Fruit fly (Drosophila melanogaster) whole organism, embryonic: ENCODE data around the gene CG6481.

ENCODE experiments used
- CG10321 ChIP-seq: fragments of 200-800 bp; sonication (Bioruptor generic); IDR thresholded peaks from 2 replicates; pipeline ENCODE4 v1.3.6; 2022; ENCODE audit warnings: missing biosample characterization, missing genetic modification characterization
- CG10979 ChIP-seq: fragments of 200-800 bp; sonication (Bioruptor generic); optimal IDR thresholded peaks from 2 replicates; lab custom pipeline; 2018; ENCODE audit warnings: missing biosample characterization, mild to moderate bottlenecking, missing genetic modification characterization, moderate library complexity
- CG12155 ChIP-seq: fragments of 200-800 bp; sonication (Bioruptor generic); optimal IDR thresholded peaks from 3 replicates; lab custom pipeline; 2016; ENCODE audit warnings: missing biosample characterization, missing genetic modification characterization
- CG12219 ChIP-seq: fragments of 200-800 bp; sonication (Bioruptor generic); optimal IDR thresholded peaks from 3 replicates; lab custom pipeline; 2018; ENCODE audit warnings: missing biosample characterization, mild to moderate bottlenecking, missing genetic modification characterization
- CG12659 ChIP-seq: fragments of 200-800 bp; sonication (Bioruptor generic); optimal IDR thresholded peaks from 3 replicates; lab custom pipeline; 2017; ENCODE audit warnings: mild to moderate bottlenecking, missing biosample characterization, missing genetic modification reagents, missing genetic modification characterization
- CG13296 ChIP-seq: fragments of 200-800 bp; sonication (Bioruptor generic); optimal IDR thresholded peaks from 3 replicates; lab custom pipeline; 2018; ENCODE audit warnings: missing biosample characterization, mild to moderate bottlenecking, missing genetic modification characterization
- CG13424 ChIP-seq: fragments of 200-800 bp; sonication (Bioruptor generic); optimal IDR thresholded peaks from 2 replicates; lab custom pipeline; 2019; ENCODE audit warnings: missing biosample characterization, mild to moderate bottlenecking, missing genetic modification characterization, moderate library complexity
- CG1602 ChIP-seq: fragments of 200-800 bp; sonication (Bioruptor generic); optimal IDR thresholded peaks from 3 replicates; lab custom pipeline; 2016; ENCODE audit warnings: missing biosample characterization, missing genetic modification characterization
- CG17385 ChIP-seq: fragments of 200-800 bp; sonication (Bioruptor generic); optimal IDR thresholded peaks from 3 replicates; lab custom pipeline; 2018; ENCODE audit warnings: missing biosample characterization, mild to moderate bottlenecking, missing genetic modification characterization
- CG17612 ChIP-seq: fragments of 200-800 bp; sonication (Bioruptor generic); IDR thresholded peaks from 2 replicates; pipeline ENCODE4 v1.3.6; 2022; ENCODE audit warnings: missing biosample characterization, missing genetic modification characterization
- CG17802 ChIP-seq: fragments of 200-800 bp; sonication (Bioruptor generic); optimal IDR thresholded peaks from 2 replicates; lab custom pipeline; 2018; ENCODE audit warnings: missing biosample characterization, mild to moderate bottlenecking, missing genetic modification characterization, moderate library complexity
- CG1832 ChIP-seq: fragments of 200-800 bp; sonication (Bioruptor generic); optimal IDR thresholded peaks from 2 replicates; lab custom pipeline; 2017; ENCODE audit warnings: missing biosample characterization, mild to moderate bottlenecking, missing genetic modification characterization, inconsistent platforms
- CG3163 ChIP-seq: fragments of 200-800 bp; sonication (Bioruptor generic); optimal IDR thresholded peaks from 3 replicates; lab custom pipeline; 2016; ENCODE audit warnings: missing biosample characterization, missing genetic modification characterization
- CG43689 ChIP-seq: fragments of 200-800 bp; sonication (Bioruptor generic); IDR thresholded peaks from 2 replicates; pipeline ENCODE4 v1.3.6; 2022; ENCODE audit warnings: missing biosample characterization, missing genetic modification characterization
- CG6765 ChIP-seq: fragments of 200-800 bp; sonication (Bioruptor generic); optimal IDR thresholded peaks from 3 replicates; lab custom pipeline; 2017; ENCODE audit warnings: missing biosample characterization, mild to moderate bottlenecking, missing genetic modification characterization
- CG6854 ChIP-seq: fragments of 200-800 bp; sonication (Bioruptor generic); optimal IDR thresholded peaks from 3 replicates; lab custom pipeline; 2017; ENCODE audit warnings: missing biosample characterization, mild to moderate bottlenecking, missing genetic modification characterization
- CG8089 ChIP-seq: fragments of 200-800 bp; sonication (Bioruptor generic); optimal IDR thresholded peaks from 3 replicates; lab custom pipeline; 2016; ENCODE audit warnings: missing biosample characterization, missing genetic modification characterization
- CG8765 ChIP-seq: fragments of 200-800 bp; sonication (Bioruptor generic); IDR thresholded peaks from 2 replicates; pipeline ENCODE4 v1.3.6; 2022; ENCODE audit warnings: missing biosample characterization, missing genetic modification characterization
- CG8944 ChIP-seq: fragments of 200-800 bp; sonication (Bioruptor generic); optimal IDR thresholded peaks from 3 replicates; lab custom pipeline; 2016; ENCODE audit warnings: missing biosample characterization, missing genetic modification characterization
- Chrac-16 ChIP-seq: fragments of 200-800 bp; sonication (Bioruptor generic); optimal IDR thresholded peaks from 3 replicates; lab custom pipeline; 2016; ENCODE audit warnings: missing biosample characterization, missing genetic modification characterization
- CkIIα-i1 ChIP-seq: fragments of 200-800 bp; sonication (Bioruptor generic); IDR thresholded peaks from 2 replicates; pipeline ENCODE4 v1.3.6; 2022; ENCODE audit warnings: missing biosample characterization, missing genetic modification characterization
- D ChIP-seq, 2 experiments: fragments of 200-800 bp in 1 of 2; fragments of >200 bp in 1 of 2; sonication (Bioruptor generic) in 1 of 2; optimal IDR thresholded peaks; 2 replicates in 1 of 2; 3 replicates in 1 of 2; lab custom pipeline; 2017; ENCODE audit warnings: mild to moderate bottlenecking in 1 of 2, missing biosample characterization in 1 of 2, missing genetic modification characterization in 1 of 2, missing genetic modification reagents in 1 of 2
- Fer3 ChIP-seq: fragments of 200-800 bp; sonication (Bioruptor generic); optimal IDR thresholded peaks from 2 replicates; lab custom pipeline; 2018; ENCODE audit warnings: missing biosample characterization, mild to moderate bottlenecking, missing genetic modification characterization, moderate library complexity
- H15 ChIP-seq: fragments of 200-800 bp; sonication (Bioruptor generic); IDR thresholded peaks from 3 replicates; pipeline ENCODE4 v1.3.6; 2022; ENCODE audit warnings: missing biosample characterization, missing genetic modification characterization
- HHEX ChIP-seq: fragments of 200-800 bp; sonication (Bioruptor generic); optimal IDR thresholded peaks from 3 replicates; lab custom pipeline; 2017; ENCODE audit warnings: missing biosample characterization, mild to moderate bottlenecking, missing genetic modification characterization, missing genetic modification reagents
- HLH3B ChIP-seq: fragments of 200-800 bp; sonication (Bioruptor generic); IDR thresholded peaks from 2 replicates; pipeline ENCODE4 v1.3.6; 2022; ENCODE audit warnings: missing biosample characterization, missing genetic modification characterization
- Lim3 ChIP-seq: fragments of 200-800 bp; sonication (Bioruptor generic); IDR thresholded peaks from 2 replicates; pipeline ENCODE4 v1.3.6; 2022; ENCODE audit warnings: missing biosample characterization, missing genetic modification characterization
- Max ChIP-seq: fragments of 200-800 bp; sonication (Bioruptor generic); optimal IDR thresholded peaks from 2 replicates; lab custom pipeline; 2016; ENCODE audit warnings: missing biosample characterization, mild to moderate bottlenecking, missing genetic modification characterization
- Mrtf ChIP-seq: fragments of 200-800 bp; sonication (Bioruptor generic); IDR thresholded peaks from 3 replicates; pipeline ENCODE4 v1.3.6; 2022; ENCODE audit warnings: missing biosample characterization, missing genetic modification characterization
- Myb ChIP-seq: fragments of 200-800 bp; sonication (Bioruptor generic); optimal IDR thresholded peaks from 2 replicates; lab custom pipeline; 2016; ENCODE audit warnings: missing biosample characterization, missing genetic modification characterization
- Neu2 ChIP-seq: fragments of 200-800 bp; sonication (Bioruptor generic); optimal IDR thresholded peaks from 3 replicates; lab custom pipeline; 2016; ENCODE audit warnings: missing biosample characterization, missing genetic modification characterization, borderline replicate concordance
- Six4 ChIP-seq: fragments of 200-800 bp; sonication (Bioruptor generic); optimal IDR thresholded peaks from 2 replicates; lab custom pipeline; 2016; ENCODE audit warnings: missing biosample characterization, missing genetic modification characterization
- Sry-δ ChIP-seq: fragments of 200-800 bp; sonication (Bioruptor generic); optimal IDR thresholded peaks from 2 replicates; lab custom pipeline; 2016; ENCODE audit warnings: missing biosample characterization, missing genetic modification characterization
- abd-A ChIP-seq: fragments of 200-800 bp; sonication (Bioruptor generic); optimal IDR thresholded peaks from 3 replicates; lab custom pipeline; 2019; ENCODE audit warnings: missing biosample characterization, mild to moderate bottlenecking, missing genetic modification characterization, moderate library complexity
- ato ChIP-seq: fragments of 200-800 bp; sonication (Bioruptor generic); IDR thresholded peaks from 2 replicates; pipeline ENCODE4 v1.3.6; 2022; ENCODE audit warnings: missing biosample characterization, missing genetic modification characterization; ENCODE audit not compliant: partially characterized antibody
- bbx ChIP-seq: fragments of 200-800 bp; sonication (Bioruptor generic); IDR thresholded peaks from 2 replicates; pipeline ENCODE4 v1.3.6; 2022; ENCODE audit warnings: missing biosample characterization, missing genetic modification characterization; ENCODE audit not compliant: partially characterized antibody
- cad ChIP-seq: fragments of >200 bp; optimal IDR thresholded peaks from 2 replicates; lab custom pipeline; 2017; ENCODE audit warnings: missing biosample characterization, missing genetic modification characterization
- cas ChIP-seq: fragments of 200-800 bp; sonication (Bioruptor generic); IDR thresholded peaks from 2 replicates; pipeline ENCODE4 v1.3.6; 2022; ENCODE audit warnings: missing biosample characterization, missing genetic modification characterization
- cato ChIP-seq: fragments of 200-800 bp; sonication (Bioruptor generic); optimal IDR thresholded peaks from 2 replicates; lab custom pipeline; 2016; ENCODE audit warnings: missing biosample characterization, missing genetic modification characterization, borderline replicate concordance
- chinmo ChIP-seq: fragments of 200-800 bp; sonication (Bioruptor generic); IDR thresholded peaks from 4 replicates; pipeline ENCODE4 v1.3.6; 2022; ENCODE audit warnings: missing biosample characterization, missing genetic modification characterization; ENCODE audit not compliant: partially characterized antibody
- da ChIP-seq: fragments of 200-800 bp; sonication (Bioruptor generic); optimal IDR thresholded peaks from 2 replicates; lab custom pipeline; 2016; ENCODE audit warnings: missing biosample characterization, missing genetic modification characterization
- danr ChIP-seq: fragments of 200-800 bp; sonication (Bioruptor generic); IDR thresholded peaks from 2 replicates; pipeline ENCODE4 v1.3.6; 2022; ENCODE audit warnings: missing biosample characterization, missing genetic modification characterization
- esg ChIP-seq: fragments of 200-800 bp; sonication (Bioruptor generic); conservative IDR thresholded peaks from 2 replicates; pipeline ENCODE4 v1.3.6; 2022; ENCODE audit warnings: missing biosample characterization, missing genetic modification characterization
- gsb-n ChIP-seq: fragments of 200-800 bp; sonication (Bioruptor generic); optimal IDR thresholded peaks from 3 replicates; lab custom pipeline; 2018; ENCODE audit warnings: missing biosample characterization, mild to moderate bottlenecking, missing genetic modification characterization
- ham ChIP-seq: fragments of 200-800 bp; sonication (Bioruptor generic); IDR thresholded peaks from 2 replicates; pipeline ENCODE4 v1.3.6; 2022; ENCODE audit warnings: missing biosample characterization, missing genetic modification characterization
- pfk ChIP-seq: fragments of 200-800 bp; sonication (Bioruptor generic); optimal IDR thresholded peaks from 2 replicates; lab custom pipeline; 2018; ENCODE audit warnings: missing biosample characterization, mild to moderate bottlenecking, missing genetic modification characterization, moderate library complexity
- pros ChIP-seq: fragments of 200-800 bp; sonication (Bioruptor generic); optimal IDR thresholded peaks from 3 replicates; lab custom pipeline; 2019; ENCODE audit warnings: missing biosample characterization, mild to moderate bottlenecking, missing genetic modification characterization, moderate library complexity
- so ChIP-seq: fragments of 200-800 bp; sonication (Bioruptor generic); IDR thresholded peaks from 3 replicates; pipeline ENCODE4 v1.3.6; 2022; ENCODE audit warnings: missing biosample characterization, missing genetic modification characterization
- tio ChIP-seq: fragments of 200-800 bp; sonication (Bioruptor generic); optimal IDR thresholded peaks from 2 replicates; lab custom pipeline; 2017; ENCODE audit warnings: missing biosample characterization, missing genetic modification characterization, inconsistent platforms
- trem ChIP-seq: fragments of 200-800 bp; optimal IDR thresholded peaks from 3 replicates; lab custom pipeline; 2019; ENCODE audit warnings: missing biosample characterization, mild to moderate bottlenecking, missing genetic modification characterization, moderate library complexity
- trh ChIP-seq: fragments of 200-800 bp; sonication (Bioruptor generic); optimal IDR thresholded peaks from 2 replicates; lab custom pipeline; 2016; ENCODE audit warnings: missing biosample characterization, missing genetic modification characterization

The CG6481 gene

DNA sequence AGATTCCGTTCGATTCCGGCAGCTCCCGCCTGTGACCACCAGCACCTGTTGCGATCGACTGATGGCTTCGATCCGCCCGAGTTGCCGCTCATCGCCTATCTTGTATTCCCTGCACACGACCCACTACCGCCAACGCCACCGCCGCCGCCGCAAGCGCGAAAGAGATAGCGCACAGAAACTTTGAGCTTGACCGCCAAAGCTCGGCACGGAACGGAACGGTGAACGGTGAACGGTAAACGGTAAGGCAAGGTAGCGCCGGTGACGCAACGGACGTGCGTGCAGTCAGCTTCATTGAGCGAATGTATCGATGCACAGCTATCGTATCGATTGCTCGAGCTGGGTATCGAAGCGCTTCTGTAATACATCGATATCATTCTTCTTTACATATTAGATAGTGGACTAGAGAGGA is 10.0 kb downstream of the CG6481 start, which contains the start of gene Ggt-1 (continued):
- TF ChIP-seq CG10979 (tag; lab: Kevin White, UChicago) (no peak), HHEX (no peak), Max (GFP tag; lab: Kevin White, UChicago) (no peak), trem (no peak), CG13424 (tag; lab: Kevin White, UChicago) (no peak), D (optimal IDR thresholded peaks at IDR 0.05; lab: Kevin White, UChicago) (no peak), D (GFP tag; optimal IDR thresholded peaks at IDR 0.05; lab: Kevin White, UChicago) (no peak), CG1832 (GFP tag; lab: Kevin White, UChicago) (peak; percentile 57), CG1602 (no peak), ham (no peak), cato (GFP tag; lab: Kevin White, UChicago) (no peak), CG3163 (GFP tag; lab: Kevin White, UChicago) (no peak), CG12155 (GFP tag; lab: Kevin White, UChicago) (no peak), pfk (GFP tag; lab: Kevin White, UChicago) (peak; percentile 94), chinmo (peak; percentile 99), Sry-δ (GFP tag; lab: Kevin White, UChicago) (peak; percentile 67), da (no peak), CG43689 (no peak), bbx (GFP tag; lab: Robert Waterston, UW) (peak; percentile 96), CG12659 (GFP tag; lab: Kevin White, UChicago) (peak; percentile 40), CG17802 (tag; lab: Kevin White, UChicago) (no peak), pros (no peak), CG8089 (GFP tag; lab: Kevin White, UChicago) (no peak), CG13296 (GFP tag; lab: Kevin White, UChicago) (no peak), tio (GFP tag; lab: Kevin White, UChicago) (no peak), so (GFP tag; lab: Robert Waterston, UW) (peak; percentile 50; the same call in 1 of the 3 replicates), Myb (GFP tag; lab: Kevin White, UChicago) (peak; percentile 12), Neu2 (GFP tag; lab: Kevin White, UChicago) (no peak), Six4 (GFP tag; lab: Kevin White, UChicago) (no peak), Lim3 (no peak), trh (no peak), Mrtf (no peak), ato (GFP tag; lab: Robert Waterston, UW) (peak; percentile 94), cas (GFP tag; lab: Robert Waterston, UW) (no peak), CG12219 (GFP tag; lab: Kevin White, UChicago) (no peak), CG17612 (GFP tag; lab: Robert Waterston, UW) (no peak), CG6765 (GFP tag; lab: Kevin White, UChicago) (no peak), abd-A (tag; lab: Kevin White, UChicago) (no peak), Fer3 (tag; lab: Kevin White, UChicago) (no peak), CG8944 (no peak), HLH3B (GFP tag; lab: Robert Waterston, UW) (no peak), cad (GFP tag; lab: Kevin White, UChicago) (no peak), CG8765 (GFP tag; lab: Robert Waterston, UW) (no peak), Chrac-16 (GFP tag; lab: Kevin White, UChicago) (no peak), esg (GFP tag; lab: Robert Waterston, UW) (no peak), gsb-n (tag; lab: Kevin White, UChicago) (no peak), danr (GFP tag; lab: Robert Waterston, UW) (no peak), CG10321 (no peak), CG17385 (no peak), H15 (GFP tag; lab: Robert Waterston, UW) (no peak), CG6854 (GFP tag; lab: Kevin White, UChicago) (no peak), CkIIα-i1 (GFP tag; lab: Robert Waterston, UW) (no peak; the same call in 1 of the 2 replicates)
